Worm (Caenorhabditis elegans) whole organism, dauer: ENCODE results near the gene F43C11.1.

ENCODE experiments used
- unc-62 ChIP-seq: sonication (generic microtip); optimal IDR thresholded peaks from 2 replicates; lab custom pipeline; 2017; ENCODE audit warnings: missing biosample characterization, missing genetic modification reagents, missing genetic modification characterization

F43C11.1 gene

ce11 chrII:2356795-2357194 is at the start of gene F43C11.1:
F43C11.1 (plus strand) TSS chrII:2357095.
- TF ChIP-seq unc-62 (GFP tag; lab: Kevin White, UChicago), result no peak

ce11 chrII:2312747-2313146 is 44.1 kb upstream of the F43C11.1 start, which contains the start of the genes trim-21 and B0281.1:
trim-21 (minus strand) TSS chrII:2312847.
B0281.1 (plus strand) TSS chrII:2313067.
- no peak for TF ChIP-seq unc-62 (GFP tag; lab: Kevin White, UChicago)

ce11 chrII:2317883-2318357 is 39.0 kb upstream of the F43C11.1 start, which contains the start of the genes ZK1240.5 and ZK1240.9:
ZK1240.5 (minus strand) TSS chrII:2317933.
ZK1240.9 (plus strand) TSS chrII:2318189.
- TF ChIP-seq unc-62 (GFP tag; lab: Kevin White, UChicago), result no peak

DNA sequence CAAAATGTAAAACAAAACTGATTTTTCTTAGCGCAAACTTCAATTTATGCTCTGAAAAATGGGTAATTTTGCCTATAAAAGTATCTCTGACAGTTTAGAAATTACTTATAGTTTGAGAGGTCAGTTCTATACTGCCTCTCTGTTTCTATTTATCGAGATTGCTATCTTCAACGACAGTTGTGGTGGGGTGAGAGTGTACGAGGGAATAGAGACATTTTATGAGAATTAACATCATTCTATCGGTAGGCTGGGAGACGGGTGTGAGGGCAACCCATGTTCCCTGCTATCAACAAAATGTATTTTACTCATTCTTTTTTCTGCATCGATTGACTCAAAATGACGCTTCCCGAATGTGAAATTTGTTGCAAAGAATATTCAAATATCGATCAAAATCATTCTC is 36.8 kb upstream of the F43C11.1 start, which contains the start of gene ZK1240.3:
ZK1240.3 (plus strand) TSS at position 238 of the 400 bp plus-strand sequence.
- TF ChIP-seq unc-62 (GFP tag; lab: Kevin White, UChicago), result no peak

DNA sequence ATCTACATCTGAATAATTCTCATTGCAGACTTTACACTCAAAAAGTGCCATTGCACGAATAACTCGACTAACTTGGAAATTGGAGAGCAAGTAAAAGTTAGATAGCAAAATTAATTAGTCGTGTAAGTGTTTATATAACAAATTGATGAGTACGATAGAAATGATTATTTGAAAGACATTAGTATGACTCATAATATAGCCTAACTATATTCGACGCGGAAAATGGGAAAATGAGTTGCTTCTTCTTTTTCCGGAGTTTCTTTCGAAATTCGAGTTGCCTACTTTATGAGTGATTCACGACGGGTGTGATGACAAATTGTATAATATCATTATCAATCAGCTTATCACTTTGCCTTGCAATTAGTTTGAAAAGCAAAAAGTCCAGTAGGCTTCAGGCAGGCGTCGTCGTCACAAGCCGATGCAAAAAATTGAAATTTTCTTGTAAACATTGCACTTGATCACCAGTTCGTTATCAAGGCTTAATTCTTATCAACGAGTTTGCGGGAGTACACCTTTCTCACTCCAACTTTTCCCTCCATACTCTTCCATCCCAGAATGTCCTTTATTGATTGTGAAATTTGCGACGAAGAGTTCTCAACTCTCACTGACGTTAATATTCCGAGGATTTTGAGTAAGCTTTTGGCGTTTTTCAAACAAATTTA is 33.9 kb upstream of the F43C11.1 start, which contains the start of the genes ZK1240.6 and ZK1240.2:
ZK1240.6 (minus strand) TSS at position 51 of the 662 bp plus-strand sequence.
ZK1240.2 (plus strand) TSS at position 520 of the 662 bp plus-strand sequence.
- TF ChIP-seq unc-62 (GFP tag; lab: Kevin White, UChicago), result no peak

DNA sequence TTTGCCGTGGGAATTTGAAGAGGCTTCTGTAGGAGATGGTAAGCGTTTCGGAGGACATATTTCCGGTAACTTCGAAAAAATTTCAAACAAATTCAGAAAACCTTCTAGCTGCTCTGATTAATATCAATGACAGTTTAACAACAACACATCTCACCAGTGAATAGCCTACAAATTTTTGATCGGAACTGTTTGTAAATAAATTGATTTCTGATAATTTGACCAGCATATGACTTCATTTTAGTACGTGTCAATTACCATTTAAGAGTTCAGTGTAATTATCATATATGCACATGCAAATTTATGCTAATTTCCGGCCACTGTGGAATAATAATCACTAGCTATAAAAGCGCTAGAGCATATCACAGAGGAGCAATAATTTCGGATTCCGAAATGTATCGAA is 31.9 kb upstream of the F43C11.1 start, which contains the start of gene ZK1240.11:
ZK1240.11 (plus strand) TSS at position 301 of the 400 bp plus-strand sequence.
- no peak for TF ChIP-seq unc-62 (GFP tag; lab: Kevin White, UChicago)

- TF ChIP-seq unc-62 (GFP tag; lab: Kevin White, UChicago), result no peak
These were observed 27.9 kb upstream of the F43C11.1 start, which contains the start of the genes ZK1240.8 and ZK1240.1 for ce11 chrII:2328963-2329442. ZK1240.8 (minus strand) TSS chrII:2329063. ZK1240.1 (plus strand) TSS chrII:2329392.

ce11 chrII:2330462-2330861 is 26.4 kb upstream of the F43C11.1 start:
- TF ChIP-seq unc-62 (GFP tag; lab: Kevin White, UChicago), result no peak

DNA sequence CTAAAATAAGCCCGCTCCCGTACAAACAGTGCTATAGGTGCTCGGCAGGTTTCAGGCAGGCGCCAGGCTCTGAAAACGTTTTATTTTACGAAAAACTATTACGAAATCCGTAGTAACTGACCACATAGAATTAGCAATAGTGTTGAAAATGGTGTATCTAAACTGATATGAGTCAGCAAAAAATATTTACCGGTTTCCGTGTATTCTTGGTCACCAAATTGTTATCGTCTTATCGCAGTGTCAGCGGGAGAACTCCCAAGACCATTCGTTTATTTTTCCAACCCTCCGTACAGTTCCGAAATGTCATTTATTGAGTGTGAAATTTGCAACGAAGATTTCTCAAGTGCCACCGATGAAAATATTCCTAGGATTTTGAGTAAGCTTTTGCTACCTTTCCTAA is 24.7 kb upstream of the F43C11.1 start, which contains the start of gene F43C11.8:
F43C11.8 (plus strand) TSS at position 301 of the 400 bp plus-strand sequence.
- no peak for TF ChIP-seq unc-62 (GFP tag; lab: Kevin White, UChicago)

ce11 chrII:2335572-2335971 is 21.3 kb upstream of the F43C11.1 start, which contains the start of gene F43C11.7:
F43C11.7 (plus strand) TSS chrII:2335897.
- TF ChIP-seq unc-62 (GFP tag; lab: Kevin White, UChicago), result no peak

DNA sequence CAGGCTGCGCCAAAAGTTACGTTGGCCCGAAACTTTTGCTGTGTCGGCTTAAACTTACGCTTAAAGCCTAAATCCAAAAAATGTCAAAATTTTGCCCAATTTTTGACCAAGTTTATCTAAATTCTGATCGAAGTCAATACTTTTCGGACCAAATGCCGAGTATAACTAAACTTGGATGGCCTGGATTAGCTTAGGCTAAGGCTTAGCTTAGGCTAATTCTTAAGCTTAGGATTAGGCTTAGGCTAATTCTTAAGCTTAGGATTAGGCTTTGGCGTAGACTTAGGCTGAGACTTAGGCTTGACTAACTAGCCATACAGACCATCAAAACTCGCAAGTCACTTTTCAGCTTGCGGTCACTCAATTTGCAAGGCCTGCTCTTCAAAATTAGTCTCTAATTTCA is 20.7 kb upstream of the F43C11.1 start:
- no peak for TF ChIP-seq unc-62 (GFP tag; lab: Kevin White, UChicago)

- TF ChIP-seq unc-62 (GFP tag; lab: Kevin White, UChicago), result no peak
These were observed 15.9 kb upstream of the F43C11.1 start for ce11 chrII:2340974-2341373.

ce11 chrII:2341515-2341914 is 15.4 kb upstream of the F43C11.1 start, which contains the start of gene enri-1:
enri-1 (minus strand) TSS chrII:2341615.
- TF ChIP-seq unc-62 (GFP tag; lab: Kevin White, UChicago), result no peak

ce11 chrII:2342004-2342479 is 14.9 kb upstream of the F43C11.1 start, which contains the start of gene F43C11.6:
F43C11.6 (plus strand) TSS chrII:2342429.
- no peak for TF ChIP-seq unc-62 (GFP tag; lab: Kevin White, UChicago)

ce11 chrII:2346672-2347071 is 10.2 kb upstream of the F43C11.1 start, which contains the start of gene F43C11.4:
F43C11.4 (plus strand) TSS chrII:2346972.
- TF ChIP-seq unc-62 (GFP tag; lab: Kevin White, UChicago), result no peak

- TF ChIP-seq unc-62 (GFP tag; lab: Kevin White, UChicago), result no peak
These were observed 4.3 kb upstream of the F43C11.1 start, which contains the start of gene F43C11.10 for ce11 chrII:2352546-2352945. F43C11.10 (minus strand) TSS chrII:2352646.
